Fruit fly (Drosophila melanogaster) whole organism, embryonic: ENCODE results near the gene CG13031.
A peak's percentile ranks its signal among the peaks of the same experiment; 100 is the strongest.

Source experiments
- B-H1 ChIP-seq: fragments of 200-800 bp; sonication (Bioruptor generic); IDR thresholded peaks from 3 replicates; pipeline ENCODE4 v1.3.6; 2022; ENCODE audit warnings: missing biosample characterization, missing genetic modification characterization
- Bdp1 ChIP-seq: fragments of 200-800 bp; sonication (Bioruptor generic); optimal IDR thresholded peaks from 3 replicates; lab custom pipeline; 2016; ENCODE audit warnings: missing biosample characterization, missing genetic modification characterization
- CG10959 ChIP-seq: fragments of 200-800 bp; sonication (Bioruptor generic); IDR thresholded peaks from 2 replicates; pipeline ENCODE4 v1.3.6; 2022; ENCODE audit warnings: missing biosample characterization, missing genetic modification characterization
- CG10979 ChIP-seq: fragments of 200-800 bp; sonication (Bioruptor generic); optimal IDR thresholded peaks from 2 replicates; lab custom pipeline; 2018; ENCODE audit warnings: missing biosample characterization, mild to moderate bottlenecking, missing genetic modification characterization, moderate library complexity
- CG11695 ChIP-seq: fragments of 200-800 bp; sonication (Bioruptor generic); IDR thresholded peaks from 3 replicates; pipeline ENCODE4 v1.3.6; 2022; ENCODE audit warnings: missing biosample characterization, missing genetic modification characterization
- CG12104 ChIP-seq: fragments of 200-800 bp; sonication (Bioruptor generic); optimal IDR thresholded peaks from 3 replicates; lab custom pipeline; 2016; ENCODE audit warnings: missing biosample characterization, missing genetic modification characterization
- CG1603 ChIP-seq: fragments of 200-800 bp; sonication (Bioruptor generic); optimal IDR thresholded peaks from 2 replicates; lab custom pipeline; 2019; ENCODE audit warnings: missing biosample characterization, mild to moderate bottlenecking, missing genetic modification characterization, moderate library complexity
- CG17361 ChIP-seq: fragments of 200-800 bp; sonication (Bioruptor generic); IDR thresholded peaks from 3 replicates; pipeline ENCODE4 v1.3.6; 2022; ENCODE audit warnings: missing biosample characterization, missing genetic modification characterization
- CG18262 ChIP-seq: fragments of 200-800 bp; optimal IDR thresholded peaks from 3 replicates; lab custom pipeline; 2019; ENCODE audit warnings: missing biosample characterization, mild to moderate bottlenecking, missing genetic modification characterization, moderate library complexity
- CG7745 ChIP-seq: fragments of 200-800 bp; sonication (Bioruptor generic); optimal IDR thresholded peaks from 2 replicates; lab custom pipeline; 2018; ENCODE audit warnings: missing biosample characterization, mild to moderate bottlenecking, missing genetic modification characterization, moderate library complexity
- CG8765 ChIP-seq: fragments of 200-800 bp; sonication (Bioruptor generic); IDR thresholded peaks from 2 replicates; pipeline ENCODE4 v1.3.6; 2022; ENCODE audit warnings: missing biosample characterization, missing genetic modification characterization
- CG9797 ChIP-seq: fragments of 200-800 bp; sonication (Bioruptor generic); optimal IDR thresholded peaks from 3 replicates; lab custom pipeline; 2018; ENCODE audit warnings: missing biosample characterization, mild to moderate bottlenecking, missing genetic modification characterization
- CrebB ChIP-seq: fragments of 200-800 bp; sonication (Bioruptor generic); optimal IDR thresholded peaks from 3 replicates; lab custom pipeline; 2018; ENCODE audit warnings: missing biosample characterization, mild to moderate bottlenecking, missing genetic modification characterization
- D ChIP-seq, 2 experiments: fragments of 200-800 bp in 1 of 2; fragments of >200 bp in 1 of 2; sonication (Bioruptor generic) in 1 of 2; optimal IDR thresholded peaks; 2 replicates in 1 of 2; 3 replicates in 1 of 2; lab custom pipeline; 2017; ENCODE audit warnings: mild to moderate bottlenecking in 1 of 2, missing biosample characterization in 1 of 2, missing genetic modification characterization in 1 of 2, missing genetic modification reagents in 1 of 2
- D19B ChIP-seq: fragments of 200-800 bp; sonication (Bioruptor generic); optimal IDR thresholded peaks from 2 replicates; lab custom pipeline; 2017; ENCODE audit warnings: missing biosample characterization, mild to moderate bottlenecking, missing genetic modification characterization
- Dfd ChIP-seq, 2 experiments: fragments of >200 bp; optimal IDR thresholded peaks; 2 replicates each; lab custom pipeline; 2017; ENCODE audit warnings: missing biosample characterization in 2 of 2, missing genetic modification characterization in 2 of 2
- Drgx ChIP-seq: fragments of 200-800 bp; sonication (Bioruptor generic); IDR thresholded peaks from 2 replicates; pipeline ENCODE4 v1.3.6; 2022; ENCODE audit warnings: missing biosample characterization, missing genetic modification characterization
- E2f1 ChIP-seq: fragments of 200-800 bp; sonication (Bioruptor generic); IDR thresholded peaks from 2 replicates; pipeline ENCODE4 v1.3.6; 2022; ENCODE audit warnings: missing biosample characterization, missing genetic modification characterization
- Ets65A ChIP-seq: fragments of 200-800 bp; sonication (Bioruptor generic); peaks from one replicate; lab custom pipeline; 2016; ENCODE audit warnings: missing biosample characterization, missing genetic modification characterization
- Gug ChIP-seq: fragments of 200-800 bp; sonication (Bioruptor generic); IDR thresholded peaks from 4 replicates; pipeline ENCODE4 v1.3.6; 2022; ENCODE audit warnings: missing biosample characterization, missing genetic modification characterization
- HHEX ChIP-seq: fragments of 200-800 bp; sonication (Bioruptor generic); optimal IDR thresholded peaks from 3 replicates; lab custom pipeline; 2017; ENCODE audit warnings: missing biosample characterization, mild to moderate bottlenecking, missing genetic modification characterization, missing genetic modification reagents
- Jarid2 ChIP-seq: fragments of 200-800 bp; sonication (Bioruptor generic); optimal IDR thresholded peaks from 3 replicates; lab custom pipeline; 2017; ENCODE audit warnings: mild to moderate bottlenecking, missing biosample characterization, missing genetic modification reagents, missing genetic modification characterization
- MESR4 ChIP-seq: fragments of 200-800 bp; sonication (Bioruptor generic); optimal IDR thresholded peaks from 2 replicates; lab custom pipeline; 2018; ENCODE audit warnings: missing biosample characterization, mild to moderate bottlenecking, missing genetic modification characterization, moderate library complexity
- NC2α ChIP-seq: fragments of 200-800 bp; sonication (Bioruptor generic); optimal IDR thresholded peaks from 2 replicates; lab custom pipeline; 2016; ENCODE audit warnings: missing biosample characterization, missing genetic modification characterization
- Xrp1 ChIP-seq: fragments of 200-800 bp; sonication (Bioruptor generic); IDR thresholded peaks from 2 replicates; pipeline ENCODE4 v1.3.6; 2022; ENCODE audit warnings: missing biosample characterization, missing genetic modification characterization
- bsh ChIP-seq, 2 experiments: fragments of 200-800 bp; sonication (Bioruptor generic); optimal IDR thresholded peaks; 2 replicates each; lab custom pipeline; 2017 to 2018; ENCODE audit warnings: mild to moderate bottlenecking in 2 of 2, missing biosample characterization in 2 of 2, missing genetic modification characterization in 2 of 2, moderate library complexity in 1 of 2
- cad ChIP-seq: fragments of >200 bp; optimal IDR thresholded peaks from 2 replicates; lab custom pipeline; 2017; ENCODE audit warnings: missing biosample characterization, missing genetic modification characterization
- chinmo ChIP-seq: fragments of 200-800 bp; sonication (Bioruptor generic); IDR thresholded peaks from 4 replicates; pipeline ENCODE4 v1.3.6; 2022; ENCODE audit warnings: missing biosample characterization, missing genetic modification characterization; ENCODE audit not compliant: partially characterized antibody
- corto ChIP-seq: fragments of 200-800 bp; sonication (Bioruptor generic); optimal IDR thresholded peaks from 2 replicates; lab custom pipeline; 2016; ENCODE audit warnings: missing biosample characterization, mild to moderate bottlenecking, missing genetic modification characterization, moderate library complexity
- crol ChIP-seq: fragments of 200-800 bp; sonication (Bioruptor generic); IDR thresholded peaks from 2 replicates; pipeline ENCODE4 v1.3.6; 2022; ENCODE audit warnings: missing biosample characterization, missing genetic modification characterization
- dmrt11E ChIP-seq: fragments of 200-800 bp; sonication (Bioruptor generic); optimal IDR thresholded peaks from 3 replicates; lab custom pipeline; 2018; ENCODE audit warnings: missing biosample characterization, mild to moderate bottlenecking, missing genetic modification characterization, moderate library complexity
- ewg ChIP-seq: fragments of 200-800 bp; sonication (Bioruptor generic); optimal IDR thresholded peaks from 3 replicates; lab custom pipeline; 2017; ENCODE audit warnings: mild to moderate bottlenecking, missing biosample characterization, missing genetic modification reagents, missing genetic modification characterization
- hbn ChIP-seq: fragments of 200-800 bp; sonication (Bioruptor generic); IDR thresholded peaks from 2 replicates; pipeline ENCODE4 v1.3.6; 2022; ENCODE audit warnings: missing biosample characterization, missing genetic modification characterization; ENCODE audit not compliant: partially characterized antibody
- insv ChIP-seq, 2 experiments: fragments of 200-800 bp; sonication (Bioruptor generic); optimal IDR thresholded peaks; 3 replicates each; lab custom pipeline; 2016 to 2018; ENCODE audit warnings: missing biosample characterization in 2 of 2, missing genetic modification characterization in 2 of 2
- knrl ChIP-seq: fragments of 200-800 bp; sonication (Bioruptor generic); IDR thresholded peaks from 3 replicates; pipeline ENCODE4 v1.3.6; 2022; ENCODE audit warnings: missing biosample characterization, missing genetic modification characterization; ENCODE audit not compliant: partially characterized antibody
- lbe ChIP-seq: fragments of 200-800 bp; sonication (Bioruptor generic); optimal IDR thresholded peaks from 2 replicates; lab custom pipeline; 2016; ENCODE audit warnings: missing biosample characterization, mild to moderate bottlenecking, missing genetic modification characterization
- mam ChIP-seq: fragments of 200-800 bp; sonication (Bioruptor generic); optimal IDR thresholded peaks from 3 replicates; lab custom pipeline; 2016; ENCODE audit warnings: missing biosample characterization, missing genetic modification characterization
- nom ChIP-seq: fragments of 200-800 bp; sonication (Bioruptor generic); optimal IDR thresholded peaks from 2 replicates; lab custom pipeline; 2017; ENCODE audit warnings: missing biosample characterization, missing genetic modification characterization, mild to moderate bottlenecking, moderate library complexity, missing genetic modification reagents
- pb ChIP-seq: fragments of 200-800 bp; sonication (Bioruptor generic); optimal IDR thresholded peaks from 3 replicates; lab custom pipeline; 2016; ENCODE audit warnings: missing biosample characterization, missing genetic modification characterization
- phol ChIP-seq: fragments of 200-800 bp; sonication (Bioruptor generic); optimal IDR thresholded peaks from 3 replicates; lab custom pipeline; 2018; ENCODE audit warnings: missing biosample characterization, mild to moderate bottlenecking, missing genetic modification characterization, moderate library complexity
- prd ChIP-seq, 3 experiments: fragments of >200 bp in 2 of 3; fragments of 200-800 bp in 1 of 3; sonication (Bioruptor generic) in 1 of 3; optimal IDR thresholded peaks in 2 of 3; IDR thresholded peaks in 1 of 3; 2 replicates in 2 of 3; 3 replicates in 1 of 3; pipeline versions ENCODE4 v1.3.6 to Lab custom; 2017 to 2022; ENCODE audit warnings: missing biosample characterization in 1 of 3, missing genetic modification characterization in 1 of 3
- sens ChIP-seq: fragments of 200-800 bp; sonication (Bioruptor generic); peaks from one replicate; lab custom pipeline; 2016; ENCODE audit warnings: missing biosample characterization, missing genetic modification characterization
- sim ChIP-seq: fragments of 200-800 bp; sonication (Bioruptor generic); IDR thresholded peaks from 2 replicates; pipeline ENCODE4 v1.3.6; 2022; ENCODE audit warnings: missing biosample characterization, missing genetic modification characterization
- sima ChIP-seq: fragments of 200-800 bp; sonication (Bioruptor generic); optimal IDR thresholded peaks from 2 replicates; lab custom pipeline; 2016; ENCODE audit warnings: missing biosample characterization, missing genetic modification characterization

Gene CG13031

dm6 chr3L:16752402-16753096 is 27.9 kb downstream of the CG13031 start:
- peak; percentile 79 for TF ChIP-seq sens (GFP tag; lab: Kevin White, UChicago)
- TF ChIP-seq CrebB (tag; lab: Kevin White, UChicago), result no peak
- TF ChIP-seq E2f1 (GFP tag; lab: Robert Waterston, UW), result no peak
- TF ChIP-seq phol (tag; lab: Kevin White, UChicago), result peak; percentile 5
- no peak for TF ChIP-seq Dfd (GFP tag; optimal IDR thresholded peaks at IDR 0.05; lab: Kevin White, UChicago)
- TF ChIP-seq pb (GFP tag; lab: Kevin White, UChicago), result no peak
- peak; percentile 26 for TF ChIP-seq Ets65A (GFP tag; lab: Kevin White, UChicago)
- peak; percentile 24; the same call in 1 of the 2 replicates for TF ChIP-seq Xrp1 (GFP tag; lab: Robert Waterston, UW)
- TF ChIP-seq Jarid2 (GFP tag; lab: Kevin White, UChicago), result no peak
- peak; percentile 32 for TF ChIP-seq CG10979 (tag; lab: Kevin White, UChicago)
- TF ChIP-seq CG18262, result peak; percentile 12
- TF ChIP-seq D (optimal IDR thresholded peaks at IDR 0.05; lab: Kevin White, UChicago), result no peak
- peak; percentile 11 for TF ChIP-seq D (GFP tag; optimal IDR thresholded peaks at IDR 0.05; lab: Kevin White, UChicago)
- TF ChIP-seq CG9797 (GFP tag; lab: Kevin White, UChicago), result no peak
- TF ChIP-seq NC2α, result no peak
- peak; percentile 11 for TF ChIP-seq dmrt11E
- peak in 1 of 2 experiments; percentile 24 for TF ChIP-seq bsh (GFP tag; optimal IDR thresholded peaks at IDR 0.05; lab: Kevin White, UChicago)
- no peak for TF ChIP-seq CG17361
- TF ChIP-seq CG7745 (tag; lab: Kevin White, UChicago), result no peak
- TF ChIP-seq Gug (GFP tag; lab: Robert Waterston, UW), result no peak
- TF ChIP-seq CG1603 (tag; lab: Kevin White, UChicago), result peak; percentile 2
- no peak for TF ChIP-seq CG11695 (GFP tag; lab: Robert Waterston, UW)
- TF ChIP-seq CG12104 (GFP tag; lab: Kevin White, UChicago), result no peak
- TF ChIP-seq MESR4 (GFP tag; lab: Kevin White, UChicago), result no peak
- TF ChIP-seq B-H1, result no peak
- no peak for TF ChIP-seq cad (GFP tag; lab: Kevin White, UChicago)
- TF ChIP-seq mam (GFP tag; lab: Kevin White, UChicago), result no peak
- peak; percentile 83 for TF ChIP-seq Drgx (GFP tag; lab: Robert Waterston, UW)
- peak; percentile 84 for TF ChIP-seq nom

dm6 chr3L:16755189-16755588 is 30.5 kb downstream of the CG13031 start, which contains the start of gene CG42852:
Gene CG42852, plus strand, starts transcription at chr3L:16755489.
- TF ChIP-seq insv (GFP tag; optimal IDR thresholded peaks at IDR 0.05; lab: Kevin White, UChicago) (no peak), hbn (GFP tag; lab: Robert Waterston, UW) (no peak)
- TF ChIP-seq, all 482 proteins: peak for 0

- TF ChIP-seq Drgx (GFP tag; lab: Robert Waterston, UW) (peak; percentile 87), sens (GFP tag; lab: Kevin White, UChicago) (peak; percentile 74), bsh (GFP tag; optimal IDR thresholded peaks at IDR 0.05; lab: Kevin White, UChicago) (peak in 1 of 2 experiments; percentile 69), sima (GFP tag; lab: Kevin White, UChicago) (no peak), crol (GFP tag; lab: Robert Waterston, UW) (peak; percentile 78), Bdp1 (GFP tag; lab: Kevin White, UChicago) (no peak), nom (peak; percentile 92), CG10959 (peak; percentile 40; the same call in 1 of the 2 replicates), knrl (0 out of 3 replicates have a peak, but pooled peaks have one; percentile 8), prd (optimal IDR thresholded peaks at IDR 0.05; lab: Kevin White, UChicago) (no peak), prd (GFP tag; IDR thresholded peaks at IDR 0.05; lab: Robert Waterston, UW) (peak; percentile 30; the same call in 1 of the 3 replicates), CG8765 (peak; percentile 40; the same call in 1 of the 2 replicates), chinmo (GFP tag; lab: Robert Waterston, UW) (0 out of 4 replicates have a peak, but pooled peaks have one; percentile 16), ewg (GFP tag; lab: Kevin White, UChicago) (peak; percentile 11), Ets65A (GFP tag; lab: Kevin White, UChicago) (peak; percentile 38), lbe (peak; percentile 31), corto (GFP tag; lab: Kevin White, UChicago) (peak; percentile 31), sim (GFP tag; lab: Robert Waterston, UW) (no peak), Xrp1 (GFP tag; lab: Robert Waterston, UW) (0 out of 2 replicates have a peak, but pooled peaks have one; percentile 30), D19B (GFP tag; lab: Kevin White, UChicago) (no peak), HHEX (GFP tag; lab: Kevin White, UChicago) (no peak)
These were observed 33.9 kb downstream of the CG13031 start for dm6 chr3L:16758504-16759109.
